Worm (Caenorhabditis elegans) whole organism, L4/young adult: ENCODE data around the gene F44G4.6.

Experiments used
- W03F9.2 ChIP-seq: fragments of 150-350 bp; optimal IDR thresholded peaks from 2 replicates; lab custom pipeline; 2014; ENCODE audit warnings: missing biosample characterization, missing genetic modification characterization
- dao-5 ChIP-seq: sonication (generic microtip); optimal IDR thresholded peaks from 2 replicates; lab custom pipeline; 2016; ENCODE audit warnings: missing genotype, missing genetic modification characterization, moderate library complexity, missing compliant biosample characterization
- him-1 ChIP-seq: sonication (generic microtip); optimal IDR thresholded peaks from 2 replicates; lab custom pipeline; 2016; ENCODE audit warnings: missing genotype, missing genetic modification reagents, missing genetic modification characterization, missing compliant biosample characterization

F44G4.6 gene

ce11 chrII:8989444-8989843 lies 12.1 kb downstream of the F44G4.6 start, which contains the start of gene C18E9.9:
TSS of gene C18E9.9 (minus strand) at chrII:8989544.
- TF ChIP-seq him-1 (tag; lab: Kevin White, UChicago) (no peak), W03F9.2 (tag; lab: Kevin White, UChicago) (no peak), dao-5 (tag; lab: Kevin White, UChicago) (no peak)

ce11 chrII:8987962-8988361 lies 13.6 kb downstream of the F44G4.6 start, which contains the start of gene C18E9.8:
TSS of gene C18E9.8 (minus strand) at chrII:8988062.
- no peak for TF ChIP-seq dao-5 (tag; lab: Kevin White, UChicago)

ce11 chrII:8982683-8983082 lies 18.9 kb downstream of the F44G4.6 start, which contains the start of gene C18E9.7:
TSS of gene C18E9.7 (minus strand) at chrII:8982783.
- TF ChIP-seq him-1 (tag; lab: Kevin White, UChicago) (no peak), W03F9.2 (tag; lab: Kevin White, UChicago) (no peak), dao-5 (tag; lab: Kevin White, UChicago) (no peak)

- TF ChIP-seq him-1 (tag; lab: Kevin White, UChicago) (no peak), W03F9.2 (tag; lab: Kevin White, UChicago) (no peak), dao-5 (tag; lab: Kevin White, UChicago) (no peak)
Measured at ce11 chrII:8973516-8974043, 28.0 kb downstream of the F44G4.6 start, which contains the start of gene tomm-40. TSS of gene tomm-40 (minus strand) at chrII:8973566.

ce11 chrII:8969251-8970183 lies 32.1 kb downstream of the F44G4.6 start, which contains the start of the genes szy-20 and C18E9.5:
TSS of gene szy-20 (minus strand) at chrII:8969333.
TSS of gene C18E9.5 (plus strand) at chrII:8969980.
- TF ChIP-seq W03F9.2 (tag; lab: Kevin White, UChicago) (peak; percentile 64), him-1 (tag; lab: Kevin White, UChicago) (peak; percentile 75), dao-5 (tag; lab: Kevin White, UChicago) (no peak)

- TF ChIP-seq him-1 (tag; lab: Kevin White, UChicago) = no peak
- no peak for TF ChIP-seq dao-5 (tag; lab: Kevin White, UChicago)
- TF ChIP-seq W03F9.2 (tag; lab: Kevin White, UChicago) = no peak
Measured at ce11 chrII:8964835-8965234, 36.8 kb downstream of the F44G4.6 start, which contains the start of the genes ndub-3 and C18E9.2. TSS of gene ndub-3 (minus strand) at chrII:8964890. TSS of gene C18E9.2 (plus strand) at chrII:8965006.

ce11 chrII:8964049-8964448 lies 37.5 kb downstream of the F44G4.6 start, which contains the start of gene sftd-3:
TSS of gene sftd-3 (minus strand) at chrII:8964149.
- TF ChIP-seq W03F9.2 (tag; lab: Kevin White, UChicago) (no peak), him-1 (tag; lab: Kevin White, UChicago) (no peak), dao-5 (tag; lab: Kevin White, UChicago) (no peak)

- TF ChIP-seq him-1 (tag; lab: Kevin White, UChicago) (peak; percentile 9), W03F9.2 (tag; lab: Kevin White, UChicago) (no peak), dao-5 (tag; lab: Kevin White, UChicago) (no peak)
Measured at ce11 chrII:8962206-8962605, 39.4 kb downstream of the F44G4.6 start.

ce11 chrII:8961450-8961849 lies 40.1 kb downstream of the F44G4.6 start:
- TF ChIP-seq him-1 (tag; lab: Kevin White, UChicago) (no peak), dao-5 (tag; lab: Kevin White, UChicago) (no peak), W03F9.2 (tag; lab: Kevin White, UChicago) (no peak)

- TF ChIP-seq dao-5 (tag; lab: Kevin White, UChicago) (no peak), him-1 (tag; lab: Kevin White, UChicago) (no peak), W03F9.2 (tag; lab: Kevin White, UChicago) (no peak)
Measured at ce11 chrII:8960414-8960813, 41.2 kb downstream of the F44G4.6 start, which contains the start of gene cal-2. TSS of gene cal-2 (plus strand) at chrII:8960714.

- TF ChIP-seq dao-5 (tag; lab: Kevin White, UChicago) (no peak), him-1 (tag; lab: Kevin White, UChicago) (no peak), W03F9.2 (tag; lab: Kevin White, UChicago) (no peak)
Measured at ce11 chrII:8959081-8959480, 42.5 kb downstream of the F44G4.6 start.

- TF ChIP-seq W03F9.2 (tag; lab: Kevin White, UChicago) (no peak), dao-5 (tag; lab: Kevin White, UChicago) (no peak), him-1 (tag; lab: Kevin White, UChicago) (no peak)
Measured at ce11 chrII:8956896-8957295, 44.7 kb downstream of the F44G4.6 start.

ce11 chrII:8953703-8954102 lies 47.9 kb downstream of the F44G4.6 start:
- TF ChIP-seq dao-5 (tag; lab: Kevin White, UChicago) (no peak), him-1 (tag; lab: Kevin White, UChicago) (no peak), W03F9.2 (tag; lab: Kevin White, UChicago) (no peak)
